Worm (Caenorhabditis elegans) whole organism, young adult: ENCODE measurements around the gene aakg-5.

Experiments
- F10E7.11 ChIP-seq: sonication (generic microtip); optimal IDR thresholded peaks from 2 replicates; lab custom pipeline; 2017; ENCODE audit warnings: mild to moderate bottlenecking, missing genetic modification characterization, moderate library complexity, missing compliant biosample characterization
- F22D6.2 ChIP-seq: sonication (generic microtip); optimal IDR thresholded peaks from 2 replicates; lab custom pipeline; 2016; ENCODE audit warnings: mild to moderate bottlenecking, missing genetic modification characterization, missing compliant biosample characterization
- F23B12.7 ChIP-seq: sonication (generic microtip); optimal IDR thresholded peaks from 2 replicates; lab custom pipeline; 2017; ENCODE audit warnings: missing genetic modification characterization, mild to moderate bottlenecking, missing compliant biosample characterization, antibody characterized with exemption, moderate library complexity; ENCODE audit not compliant: insufficient read depth
- F33H1.4 ChIP-seq: fragments of 200-800 bp; sonication (Bioruptor generic); IDR thresholded peaks from 2 replicates; pipeline ENCODE4 v1.3.6; 2022; ENCODE audit warnings: missing genetic modification reagents, missing genetic modification characterization, missing compliant biosample characterization
- F57A8.1 ChIP-seq: fragments of 200-800 bp; sonication (Bioruptor generic); optimal IDR thresholded peaks from 2 replicates; lab custom pipeline; 2018; ENCODE audit warnings: mild to moderate bottlenecking, missing genetic modification characterization, moderate library complexity, missing compliant biosample characterization
- K11D2.4 ChIP-seq: fragments of 200-800 bp; sonication (Bioruptor generic); IDR thresholded peaks from 2 replicates; pipeline ENCODE4 v1.3.6; 2022; ENCODE audit warnings: missing genetic modification reagents, missing genetic modification characterization, missing compliant biosample characterization
- Y67H2A.10 ChIP-seq: fragments of 200-800 bp; sonication (Bioruptor generic); conservative IDR thresholded peaks from 2 replicates; pipeline ENCODE4 v1.3.6; 2022; ENCODE audit warnings: missing genetic modification reagents, missing genetic modification characterization, missing compliant biosample characterization
- ama-1 ChIP-seq, 3 experiments: fragments of 150-350 bp in 1 of 3; sonication (generic microtip) in 2 of 3; optimal IDR thresholded peaks; 2 replicates each; lab custom pipeline; 2014 to 2018; ENCODE audit warnings: missing biosample characterization in 2 of 3, missing genetic modification characterization in 2 of 3, missing genetic modification reagents in 2 of 3
- attf-5 ChIP-seq: fragments of 200-800 bp; sonication (Bioruptor generic); optimal IDR thresholded peaks from 2 replicates; lab custom pipeline; 2018; ENCODE audit warnings: mild to moderate bottlenecking, missing genetic modification characterization, missing compliant biosample characterization
- cebp-2 ChIP-seq: fragments of 200-800 bp; sonication (Bioruptor generic); IDR thresholded peaks from 2 replicates; pipeline ENCODE4 v1.3.6; 2022; ENCODE audit warnings: missing genetic modification characterization, missing compliant biosample characterization
- ceh-40 ChIP-seq: fragments of 200-800 bp; sonication (Bioruptor generic); IDR thresholded peaks from 2 replicates; pipeline ENCODE4 v1.3.6; 2022; ENCODE audit warnings: missing genetic modification characterization, missing compliant biosample characterization
- ceh-91 ChIP-seq: fragments of 200-800 bp; sonication (Bioruptor generic); IDR thresholded peaks from 2 replicates; pipeline ENCODE4 v1.3.6; 2022; ENCODE audit warnings: missing genetic modification reagents, missing genetic modification characterization, missing compliant biosample characterization
- chd-7 ChIP-seq: sonication (generic microtip); optimal IDR thresholded peaks from 2 replicates; lab custom pipeline; 2016; ENCODE audit warnings: mild to moderate bottlenecking, missing genetic modification characterization, moderate library complexity, missing compliant biosample characterization
- gei-17 ChIP-seq: fragments of 200-800 bp; sonication (Bioruptor generic); optimal IDR thresholded peaks from 2 replicates; lab custom pipeline; 2018; ENCODE audit warnings: mild to moderate bottlenecking, missing genetic modification characterization, missing compliant biosample characterization
- hlh-26 ChIP-seq: fragments of 200-800 bp; sonication (Bioruptor generic); conservative IDR thresholded peaks from 2 replicates; pipeline ENCODE4 v1.3.6; 2022; ENCODE audit warnings: missing genetic modification reagents, missing genetic modification characterization, missing compliant biosample characterization
- hmg-1.2 ChIP-seq: fragments of 200-800 bp; sonication (Bioruptor generic); IDR thresholded peaks from 2 replicates; pipeline ENCODE4 v1.3.6; 2022; ENCODE audit warnings: missing genetic modification reagents, missing genetic modification characterization, missing compliant biosample characterization
- let-607 ChIP-seq, 2 experiments: fragments of 200-800 bp in 1 of 2; sonication (Bioruptor generic) in 1 of 2; sonication (generic microtip) in 1 of 2; optimal IDR thresholded peaks; 2 replicates each; lab custom pipeline; 2016 to 2018; ENCODE audit warnings: mild to moderate bottlenecking in 2 of 2, missing compliant biosample characterization in 2 of 2, missing genetic modification characterization in 2 of 2, moderate library complexity in 2 of 2, missing genotype in 1 of 2
- lin-35 ChIP-seq, 3 experiments: fragments of 150-350 bp in 2 of 3; sonication (generic microtip) in 1 of 3; optimal IDR thresholded peaks; 2 replicates each; lab custom pipeline; 2014 to 2018; ENCODE audit warnings: missing biosample characterization in 3 of 3, missing genetic modification characterization in 3 of 3, missing genetic modification reagents in 3 of 3
- lin-40 ChIP-seq: sonication (generic microtip); optimal IDR thresholded peaks from 2 replicates; lab custom pipeline; 2016; ENCODE audit warnings: missing genetic modification characterization, mild to moderate bottlenecking, missing compliant biosample characterization, missing genotype, missing genetic modification reagents
- lin-54 ChIP-seq: fragments of 200-800 bp; sonication (Bioruptor generic); optimal IDR thresholded peaks from 2 replicates; lab custom pipeline; 2018; ENCODE audit warnings: mild to moderate bottlenecking, missing genetic modification characterization, missing compliant biosample characterization
- lsl-1 ChIP-seq: fragments of 200-800 bp; sonication (Bioruptor generic); optimal IDR thresholded peaks from 2 replicates; lab custom pipeline; 2018; ENCODE audit warnings: mild to moderate bottlenecking, missing genetic modification characterization, moderate library complexity, missing compliant biosample characterization
- madf-8 ChIP-seq: fragments of 200-800 bp; sonication (Bioruptor generic); conservative IDR thresholded peaks from 2 replicates; pipeline ENCODE4 v1.3.6; 2022; ENCODE audit warnings: missing genetic modification reagents, missing genetic modification characterization, missing compliant biosample characterization
- mcd-1 ChIP-seq: fragments of 200-800 bp; sonication (Bioruptor generic); IDR thresholded peaks from 2 replicates; pipeline ENCODE4 v1.3.6; 2022; ENCODE audit warnings: missing genetic modification reagents, missing genetic modification characterization, missing compliant biosample characterization
- nfya-2 ChIP-seq: fragments of 200-800 bp; sonication (Bioruptor generic); IDR thresholded peaks from 2 replicates; pipeline ENCODE4 v1.3.6; 2022; ENCODE audit warnings: missing genetic modification reagents, missing genetic modification characterization, missing compliant biosample characterization
- nfyb-1 ChIP-seq: fragments of 200-800 bp; sonication (Bioruptor generic); IDR thresholded peaks from 2 replicates; pipeline ENCODE4 v1.3.6; 2022; ENCODE audit warnings: missing genetic modification reagents, missing genetic modification characterization, missing compliant biosample characterization
- nhr-179 ChIP-seq: sonication (generic microtip); optimal IDR thresholded peaks from 2 replicates; lab custom pipeline; 2016; ENCODE audit warnings: mild to moderate bottlenecking, missing genetic modification characterization, missing compliant biosample characterization
- rec-8 ChIP-seq, 2 experiments: sonication (generic microtip); optimal IDR thresholded peaks; 2 replicates each; lab custom pipeline; 2016; ENCODE audit warnings: mild to moderate bottlenecking in 2 of 2, missing genetic modification characterization in 2 of 2, missing genetic modification reagents in 2 of 2, missing genotype in 2 of 2, missing biosample characterization in 1 of 2, missing compliant biosample characterization in 1 of 2, moderate library complexity in 1 of 2
- snpc-3.4 ChIP-seq: sonication (generic microtip); optimal IDR thresholded peaks from 2 replicates; lab custom pipeline; 2017; ENCODE audit warnings: missing genetic modification characterization, mild to moderate bottlenecking, missing compliant biosample characterization, antibody characterized with exemption, moderate library complexity, missing genotype, missing genetic modification reagents
- somi-1 ChIP-seq: fragments of 200-800 bp; sonication (Bioruptor generic); optimal IDR thresholded peaks from 2 replicates; lab custom pipeline; 2018; ENCODE audit warnings: mild to moderate bottlenecking, missing genetic modification characterization, missing compliant biosample characterization
- tbp1 ChIP-seq: fragments of 200-800 bp; sonication (Bioruptor generic); optimal IDR thresholded peaks from 2 replicates; lab custom pipeline; 2018; ENCODE audit warnings: mild to moderate bottlenecking, missing genetic modification characterization, missing compliant biosample characterization
- tlf-1 ChIP-seq: fragments of 200-800 bp; sonication (Bioruptor generic); optimal IDR thresholded peaks from 2 replicates; lab custom pipeline; 2018; ENCODE audit warnings: mild to moderate bottlenecking, missing genetic modification characterization, missing compliant biosample characterization
- unc-130 ChIP-seq: sonication (generic microtip); optimal IDR thresholded peaks from 2 replicates; lab custom pipeline; 2016; ENCODE audit warnings: missing genetic modification reagents, missing genetic modification characterization, missing compliant biosample characterization
- unc-62 ChIP-seq: fragments of 150-350 bp; optimal IDR thresholded peaks from 2 replicates; lab custom pipeline; 2014; ENCODE audit warnings: missing biosample characterization, missing genetic modification reagents, missing genetic modification characterization
- ztf-18 ChIP-seq: sonication (generic microtip); optimal IDR thresholded peaks from 2 replicates; lab custom pipeline; 2016; ENCODE audit warnings: missing genotype, mild to moderate bottlenecking, missing genetic modification characterization, missing compliant biosample characterization
- ztf-26 ChIP-seq: sonication (generic microtip); optimal IDR thresholded peaks from 2 replicates; lab custom pipeline; 2017; ENCODE audit warnings: missing genetic modification characterization, missing compliant biosample characterization
- ztf-3 ChIP-seq: fragments of 200-800 bp; sonication (Bioruptor generic); optimal IDR thresholded peaks from 2 replicates; lab custom pipeline; 2018; ENCODE audit warnings: mild to moderate bottlenecking, missing genetic modification characterization, missing compliant biosample characterization

The aakg-5 gene

DNA sequence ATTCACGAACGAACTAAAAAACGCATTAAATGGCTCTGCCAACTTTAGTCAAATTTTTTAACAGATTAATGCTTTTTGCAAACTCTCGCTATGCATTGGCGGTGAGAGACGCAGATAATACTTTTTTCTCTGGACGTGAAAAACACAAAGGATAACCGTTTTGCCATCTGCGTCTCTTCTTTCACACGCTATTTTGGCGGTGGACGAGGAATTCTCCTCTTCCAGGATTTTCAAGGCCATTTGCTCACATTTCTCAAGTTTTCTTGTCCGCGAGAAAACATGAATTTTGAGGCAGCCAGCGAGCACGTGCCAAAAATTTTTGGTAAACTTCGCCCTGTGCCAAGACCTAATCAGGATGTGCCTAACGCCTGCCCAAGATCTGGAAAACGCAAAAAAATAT lies 43.9 kb downstream of the aakg-5 start (continued):
- TF ChIP-seq F57A8.1 (GFP tag; lab: Kevin White, UChicago): no peak
- no peak for TF ChIP-seq madf-8 (GFP tag; lab: Robert Waterston, UW)
- no peak for TF ChIP-seq hlh-26
- no peak for TF ChIP-seq F23B12.7 (tag; lab: Kevin White, UChicago)
- no peak for TF ChIP-seq Y67H2A.10 (GFP tag; lab: Robert Waterston, UW)
- no peak for TF ChIP-seq lsl-1 (GFP tag; lab: Kevin White, UChicago)
- no peak for TF ChIP-seq lin-35 (GFP tag; optimal IDR thresholded peaks at IDR 0.05; lab: Kevin White, UChicago)
- TF ChIP-seq ztf-3 (GFP tag; lab: Kevin White, UChicago): no peak
- no peak for TF ChIP-seq let-607 (tag; optimal IDR thresholded peaks at IDR 0.05; lab: Kevin White, UChicago)
- peak; percentile 58 for TF ChIP-seq mcd-1 (GFP tag; lab: Robert Waterston, UW)
- no peak for TF ChIP-seq ama-1 (optimal IDR thresholded peaks at IDR 0.05; lab: Kevin White, UChicago)
- TF ChIP-seq ama-1 (GFP tag; optimal IDR thresholded peaks at IDR 0.05; lab: Kevin White, UChicago): no peak
- no peak for TF ChIP-seq ceh-40 (GFP tag; lab: Robert Waterston, UW)
- no peak for TF ChIP-seq ceh-91
- TF ChIP-seq gei-17 (GFP tag; lab: Kevin White, UChicago): no peak
- 0 out of 2 replicates have a peak, but pooled peaks have one; percentile 31 for TF ChIP-seq K11D2.4 (GFP tag; lab: Robert Waterston, UW)
- peak; percentile 57 for TF ChIP-seq attf-5 (GFP tag; lab: Kevin White, UChicago)
- TF ChIP-seq hmg-1.2 (GFP tag; lab: Robert Waterston, UW): peak; percentile 87
- TF ChIP-seq tlf-1 (GFP tag; lab: Kevin White, UChicago): no peak
- no peak for TF ChIP-seq nhr-179 (tag; lab: Kevin White, UChicago)
- TF ChIP-seq F33H1.4 (GFP tag; lab: Robert Waterston, UW): no peak
- TF ChIP-seq ztf-18 (tag; lab: Kevin White, UChicago): no peak
- TF ChIP-seq F22D6.2 (tag; lab: Kevin White, UChicago): no peak
- no peak for TF ChIP-seq nfya-2
- TF ChIP-seq ztf-26 (tag; lab: Kevin White, UChicago): no peak
- no peak for TF ChIP-seq rec-8 (tag; optimal IDR thresholded peaks at IDR 0.05; lab: Kevin White, UChicago)
- peak; percentile 39 for TF ChIP-seq lin-54
- no peak for TF ChIP-seq unc-130 (GFP tag; lab: Kevin White, UChicago)
- no peak for TF ChIP-seq F10E7.11 (tag; lab: Kevin White, UChicago)
- TF ChIP-seq nfyb-1: no peak
- no peak for TF ChIP-seq lin-40 (tag; lab: Kevin White, UChicago)
- no peak for TF ChIP-seq somi-1 (GFP tag; lab: Kevin White, UChicago)
- no peak for TF ChIP-seq unc-62

DNA sequence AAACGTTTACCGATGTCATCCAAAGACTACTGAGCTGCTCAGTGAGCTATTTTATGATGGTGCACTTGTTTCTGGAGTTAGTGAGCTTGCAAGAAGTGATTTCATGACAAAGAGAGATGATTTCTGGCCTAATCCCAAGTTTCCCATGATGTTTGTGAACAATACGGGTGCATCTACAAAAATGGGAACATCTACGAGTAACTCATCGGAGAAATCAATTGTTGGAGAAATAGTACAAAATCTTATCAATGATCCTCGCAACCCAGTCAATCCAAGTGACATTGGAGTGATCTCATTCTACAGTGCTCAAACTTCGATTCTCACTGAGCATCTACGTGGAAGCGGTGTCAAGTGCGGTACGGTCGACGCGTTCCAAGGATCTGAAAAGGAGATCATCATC lies 46.5 kb downstream of the aakg-5 start:
- TF ChIP-seq tbp1 (GFP tag; lab: Kevin White, UChicago) (no peak), hlh-26 (no peak), hmg-1.2 (GFP tag; lab: Robert Waterston, UW) (no peak), chd-7 (tag; lab: Kevin White, UChicago) (no peak), snpc-3.4 (no peak), mcd-1 (GFP tag; lab: Robert Waterston, UW) (no peak), cebp-2 (GFP tag; lab: Robert Waterston, UW) (no peak), unc-62 (no peak)
